Worm (Caenorhabditis elegans) whole organism, late embryonic: ENCODE results near the gene C31C9.7.

Source experiments
- ama-1 ChIP-seq: fragments of 150-350 bp; optimal IDR thresholded peaks from 2 replicates; lab custom pipeline; 2014
- nhr-11 ChIP-seq: fragments of 150-350 bp; optimal IDR thresholded peaks from 2 replicates; lab custom pipeline; 2014; ENCODE audit warnings: missing biosample characterization, missing genetic modification characterization
- rnt-1 ChIP-seq: sonication (generic microtip); optimal IDR thresholded peaks from 2 replicates; lab custom pipeline; 2016; ENCODE audit warnings: missing genetic modification characterization, missing compliant biosample characterization
- unc-55 ChIP-seq: sonication (generic microtip); optimal IDR thresholded peaks from 2 replicates; lab custom pipeline; 2017; ENCODE audit warnings: missing biosample characterization, missing genetic modification reagents, missing genetic modification characterization

ce11 chrII:13641311-13641710 lies 27.6 kb upstream of the C31C9.7 start, which contains the start of gene fbxa-167:
- TF ChIP-seq unc-55 (no peak), ama-1 (lab: Kevin White, UChicago) (no peak), rnt-1 (tag; lab: Kevin White, UChicago) (no peak), nhr-11 (tag; lab: Kevin White, UChicago) (no peak)
